Fruit fly (Drosophila melanogaster): Measurements from ENCODE around the gene CG5149.

DNA sequence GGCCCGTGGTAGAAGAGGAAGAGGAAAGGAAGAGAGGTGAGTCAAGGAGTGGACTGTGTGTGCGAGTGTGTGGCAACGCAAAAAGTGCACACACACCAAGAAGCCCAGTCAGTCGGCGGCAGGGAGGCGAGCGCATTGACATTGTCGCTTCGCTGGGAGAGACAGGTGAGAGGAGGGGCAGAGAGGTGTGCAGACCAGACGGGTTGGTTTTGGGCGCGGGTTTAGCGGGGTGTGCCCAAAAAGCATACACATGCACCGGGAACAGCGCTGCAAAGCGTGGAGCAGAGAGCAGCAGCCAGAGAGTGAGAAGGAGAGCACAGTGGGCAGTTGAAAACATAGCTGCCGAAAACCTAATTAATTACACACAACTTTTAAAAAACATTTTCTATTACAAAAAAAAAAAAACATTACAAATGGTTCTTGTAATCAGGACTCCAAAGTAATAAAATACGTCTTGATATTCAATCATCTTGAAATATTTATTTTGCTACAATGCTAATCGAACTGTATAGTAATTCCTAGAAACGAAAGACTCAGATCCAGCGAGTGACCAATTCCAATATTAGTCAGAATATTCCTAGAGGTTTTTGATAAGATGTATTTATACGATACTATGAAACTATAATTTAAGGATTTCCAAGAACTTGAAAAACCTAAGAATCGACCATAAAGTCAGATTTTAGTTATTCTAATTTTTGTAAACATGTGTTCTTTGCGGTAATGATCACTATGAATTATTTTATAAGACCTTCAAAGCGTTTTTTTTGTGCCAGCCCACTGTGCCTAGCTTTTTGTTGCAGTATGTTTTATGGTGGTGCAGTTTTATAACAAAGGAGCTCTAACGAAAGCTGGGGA, 34.6 kb upstream of the CG5149 start:
- TF ChIP-seq pan (optimal IDR thresholded peaks at IDR 0.05) (no peak), CG8478 (optimal IDR thresholded peaks at IDR 0.05) (no peak), Dll (optimal IDR thresholded peaks at IDR 0.05) (peak; percentile 44), EcR (GFP tag; optimal IDR thresholded peaks at IDR 0.05) (peak; percentile 92 to 99), psq (optimal IDR thresholded peaks at IDR 0.05) (no peak)

Data from whole organism.